Worm (Caenorhabditis elegans) whole organism, young adult: ENCODE measurements around the gene hoe-1.

ENCODE experiments used
- F39B2.1 ChIP-seq: fragments of 200-800 bp; sonication (Bioruptor generic); IDR thresholded peaks from 2 replicates; pipeline ENCODE4 v1.3.6; 2022; ENCODE audit warnings: missing genetic modification reagents, missing genetic modification characterization, missing compliant biosample characterization
- K12H6.12 ChIP-seq: fragments of 200-800 bp; sonication (Bioruptor generic); optimal IDR thresholded peaks from 2 replicates; lab custom pipeline; 2018; ENCODE audit warnings: mild to moderate bottlenecking, missing genetic modification characterization, missing compliant biosample characterization
- dox-1 ChIP-seq: fragments of 200-800 bp; sonication (Bioruptor generic); IDR thresholded peaks from 2 replicates; pipeline ENCODE4 v1.3.6; 2022; ENCODE audit warnings: missing genetic modification reagents, missing genetic modification characterization, missing compliant biosample characterization
- ekl-4 ChIP-seq: fragments of 200-800 bp; sonication (Bioruptor generic); IDR thresholded peaks from 2 replicates; pipeline ENCODE4 v1.3.6; 2022; ENCODE audit warnings: missing genetic modification reagents, missing genetic modification characterization, missing compliant biosample characterization
- lin-40 ChIP-seq: sonication (generic microtip); optimal IDR thresholded peaks from 2 replicates; lab custom pipeline; 2016; ENCODE audit warnings: missing genetic modification characterization, mild to moderate bottlenecking, missing compliant biosample characterization, missing genotype, missing genetic modification reagents
- lin-54 ChIP-seq: fragments of 200-800 bp; sonication (Bioruptor generic); optimal IDR thresholded peaks from 2 replicates; lab custom pipeline; 2018; ENCODE audit warnings: mild to moderate bottlenecking, missing genetic modification characterization, missing compliant biosample characterization
- mxl-1 ChIP-seq: sonication (generic microtip); optimal IDR thresholded peaks from 2 replicates; lab custom pipeline; 2016; ENCODE audit warnings: missing genetic modification characterization, missing compliant biosample characterization
- nhr-27 ChIP-seq: fragments of 200-800 bp; sonication (Bioruptor generic); optimal IDR thresholded peaks from 2 replicates; lab custom pipeline; 2018; ENCODE audit warnings: mild to moderate bottlenecking, missing genetic modification characterization, moderate library complexity, missing compliant biosample characterization
- nhr-90 ChIP-seq: sonication (generic microtip); optimal IDR thresholded peaks from 2 replicates; lab custom pipeline; 2016; ENCODE audit warnings: missing genotype, mild to moderate bottlenecking, missing genetic modification characterization, missing compliant biosample characterization
- pha-4 ChIP-seq: fragments of 150-350 bp; sonication (generic microtip); optimal IDR thresholded peaks from 2 replicates; lab custom pipeline; 2014; ENCODE audit warnings: missing biosample characterization, missing genetic modification reagents, missing genetic modification characterization
- repo-1 ChIP-seq: sonication (generic microtip); optimal IDR thresholded peaks from 2 replicates; lab custom pipeline; 2017; ENCODE audit warnings: mild to moderate bottlenecking, missing genetic modification characterization, missing compliant biosample characterization
- snpc-1.1 ChIP-seq: sonication (generic microtip); optimal IDR thresholded peaks from 2 replicates; lab custom pipeline; 2017; ENCODE audit warnings: missing genetic modification characterization, mild to moderate bottlenecking, missing compliant biosample characterization, antibody characterized with exemption, moderate library complexity, missing genotype, missing genetic modification reagents; ENCODE audit not compliant: insufficient read depth
- unc-62 ChIP-seq: fragments of 150-350 bp; optimal IDR thresholded peaks from 2 replicates; lab custom pipeline; 2014; ENCODE audit warnings: missing biosample characterization, missing genetic modification reagents, missing genetic modification characterization

ce11 chrIV:4749155-4749554, 5.1 kb upstream of the hoe-1 start:
- TF ChIP-seq snpc-1.1 (no peak), mxl-1 (tag; lab: Kevin White, UChicago) (no peak), K12H6.12 (no peak), repo-1 (tag; lab: Kevin White, UChicago) (no peak), nhr-90 (tag; lab: Kevin White, UChicago) (no peak), lin-54 (no peak), dox-1 (GFP tag; lab: Robert Waterston, UW) (no peak), lin-40 (tag; lab: Kevin White, UChicago) (no peak), nhr-27 (tag; lab: Kevin White, UChicago) (no peak), unc-62 (no peak), ekl-4 (GFP tag; lab: Robert Waterston, UW) (no peak), pha-4 (no peak), F39B2.1 (no peak)
